Worm (Caenorhabditis elegans): ENCODE results near the gene Y54F10AL.1.

Gene Y54F10AL.1

ce11 chrIII:2528621-2529113, 41.2 kb downstream of the Y54F10AL.1 start, which contains the start of the genes Y54F10AM.15, rbc-2 and ndua-8 (continued):
- TF ChIP-seq dox-1 (GFP tag; IDR thresholded peaks at IDR 0.05), result no peak
- peak in 2 of 3 experiments; percentile 34 to 91 for TF ChIP-seq lin-35 (GFP tag; optimal IDR thresholded peaks at IDR 0.05)
- no peak for TF ChIP-seq nhr-27 (tag; optimal IDR thresholded peaks at IDR 0.05)
- TF ChIP-seq somi-1 (GFP tag; optimal IDR thresholded peaks at IDR 0.05), result no peak
- no peak for TF ChIP-seq nhr-90 (tag; optimal IDR thresholded peaks at IDR 0.05)
- no peak for TF ChIP-seq ztf-25 (GFP tag; IDR thresholded peaks at IDR 0.05)
- no peak for TF ChIP-seq lin-26 (GFP tag; IDR thresholded peaks at IDR 0.05)
- no peak for TF ChIP-seq egl-18 (GFP tag; IDR thresholded peaks at IDR 0.05)
- TF ChIP-seq gei-17 (GFP tag; optimal IDR thresholded peaks at IDR 0.05), result no peak
- peak; percentile 94 for TF ChIP-seq F23B12.7 (tag; optimal IDR thresholded peaks at IDR 0.05; ENCODE audit: insufficient read depth)
- peak; percentile 71 for TF ChIP-seq tlf-1 (GFP tag; optimal IDR thresholded peaks at IDR 0.05)
- TF ChIP-seq F10E7.11 (tag; optimal IDR thresholded peaks at IDR 0.05), result no peak
- no peak for TF ChIP-seq aptf-2 (GFP tag; conservative IDR thresholded peaks at IDR 0.05)
- no peak for TF ChIP-seq ceh-40 (GFP tag; IDR thresholded peaks at IDR 0.05)
- no peak for TF ChIP-seq K11D2.4 (GFP tag; IDR thresholded peaks at IDR 0.05)
- TF ChIP-seq madf-8 (GFP tag; conservative IDR thresholded peaks at IDR 0.05), result peak; percentile 71
- TF ChIP-seq ztf-22 (GFP tag; optimal IDR thresholded peaks at IDR 0.05), result no peak
- no peak for TF ChIP-seq fkh-3 (tag; optimal IDR thresholded peaks at IDR 0.05)
- no peak for TF ChIP-seq aptf-3 (GFP tag; IDR thresholded peaks at IDR 0.05)
- TF ChIP-seq ztf-28 (GFP tag; IDR thresholded peaks at IDR 0.05), result no peak
- TF ChIP-seq hmg-20 (GFP tag; IDR thresholded peaks at IDR 0.05), result no peak
- TF ChIP-seq snpc-1.1 (tag; optimal IDR thresholded peaks at IDR 0.05; ENCODE audit: insufficient read depth), result peak; percentile 28
- TF ChIP-seq D2030.7 (GFP tag; IDR thresholded peaks at IDR 0.05), result peak; percentile 82
- TF ChIP-seq F37B4.10 (GFP tag; IDR thresholded peaks at IDR 0.05), result no peak
- peak; percentile 37 for TF ChIP-seq nhr-80 (tag; optimal IDR thresholded peaks at IDR 0.05)
- no peak for TF ChIP-seq chd-7 (tag; optimal IDR thresholded peaks at IDR 0.05)
- peak; percentile 50 for TF ChIP-seq madf-10 (tag; optimal IDR thresholded peaks at IDR 0.05)
- peak; percentile 88 for TF ChIP-seq madf-6 (GFP tag; IDR thresholded peaks at IDR 0.05)
- peak; percentile 86 for TF ChIP-seq mcd-1 (GFP tag; IDR thresholded peaks at IDR 0.05)
- TF ChIP-seq nfyb-1 (GFP tag; IDR thresholded peaks at IDR 0.05), result peak; percentile 82
- TF ChIP-seq T26A5.8 (tag; optimal IDR thresholded peaks at IDR 0.05), result no peak
- peak; percentile 54 for TF ChIP-seq K12H6.12 (tag; optimal IDR thresholded peaks at IDR 0.05)
- TF ChIP-seq Y95B8A.8 (GFP tag; IDR thresholded peaks at IDR 0.05), result no peak
- TF ChIP-seq F57C9.4 (tag; optimal IDR thresholded peaks at IDR 0.05), result no peak
- peak; percentile 7 for TF ChIP-seq unc-62 (GFP tag; optimal IDR thresholded peaks at IDR 0.05)
- TF ChIP-seq repo-1 (tag; optimal IDR thresholded peaks at IDR 0.05), result peak; percentile 3
- TF ChIP-seq F57A8.1 (GFP tag; optimal IDR thresholded peaks at IDR 0.05), result no peak
- no peak for TF ChIP-seq Y56A3A.18 (GFP tag; IDR thresholded peaks at IDR 0.05)
- TF ChIP-seq die-1 (tag; optimal IDR thresholded peaks at IDR 0.05), result peak; percentile 10
- no peak for TF ChIP-seq F52B5.7 (tag; optimal IDR thresholded peaks at IDR 0.05)
- TF ChIP-seq rpc-1 (optimal IDR thresholded peaks at IDR 0.05), result no peak
- TF ChIP-seq rpc-1 (tag; optimal IDR thresholded peaks at IDR 0.05), result no peak
- peak; percentile 61 for TF ChIP-seq snpc-3.4 (tag; optimal IDR thresholded peaks at IDR 0.05)
- no peak for TF ChIP-seq ceh-100 (GFP tag; IDR thresholded peaks at IDR 0.05)
- TF ChIP-seq C06A6.2 (GFP tag; conservative IDR thresholded peaks at IDR 0.05), result 0 out of 2 replicates have a peak, but pooled peaks have one; percentile 26
- TF ChIP-seq sdz-38 (tag; optimal IDR thresholded peaks at IDR 0.05), result no peak
- TF ChIP-seq ztf-18 (tag; optimal IDR thresholded peaks at IDR 0.05), result peak; percentile 64
- TF ChIP-seq madf-3 (GFP tag; IDR thresholded peaks at IDR 0.05), result no peak
- no peak for TF ChIP-seq hsf-1 (GFP tag; IDR thresholded peaks at IDR 0.05)
- TF ChIP-seq let-526 (GFP tag; IDR thresholded peaks at IDR 0.05), result no peak
